Fruit fly (Drosophila melanogaster): ENCODE data around the gene spd-2.

spd-2 gene

dm6 chr3L:16572208-16572607 lies 22.6 kb downstream of the spd-2 start:
- TF ChIP-seq Hr96 (GFP tag; optimal IDR thresholded peaks at IDR 0.05) (no peak), CG11617 (GFP tag; optimal IDR thresholded peaks at IDR 0.05) (no peak), Mnt (GFP tag; optimal IDR thresholded peaks at IDR 0.05) (peak; percentile 22), tj (GFP tag; optimal IDR thresholded peaks at IDR 0.05) (no peak), CG12768 (GFP tag; optimal IDR thresholded peaks at IDR 0.05) (peak; percentile 33), CG14711 (tag; optimal IDR thresholded peaks at IDR 0.05) (no peak), kay (GFP tag; ENCODE audit: borderline replicate concordance) (peak; percentile 60), CG7045 (GFP tag; optimal IDR thresholded peaks at IDR 0.05) (no peak), CG1620 (GFP tag; optimal IDR thresholded peaks at IDR 0.05) (no peak), toe (GFP tag; optimal IDR thresholded peaks at IDR 0.05) (no peak), CG33017 (tag; optimal IDR thresholded peaks at IDR 0.05) (no peak), cnc (optimal IDR thresholded peaks at IDR 0.05) (no peak), CG5204 (GFP tag; optimal IDR thresholded peaks at IDR 0.05) (no peak), bab1 (GFP tag; optimal IDR thresholded peaks at IDR 0.05) (no peak), cic (GFP tag; optimal IDR thresholded peaks at IDR 0.05) (no peak), Crg-1 (GFP tag; optimal IDR thresholded peaks at IDR 0.05) (no peak), CG7101 (tag; optimal IDR thresholded peaks at IDR 0.05) (no peak), pad (GFP tag; optimal IDR thresholded peaks at IDR 0.05) (peak; percentile 11)

dm6 chr3L:16571739-16572063 lies 23.1 kb downstream of the spd-2 start:
- peak; percentile 89 for TF ChIP-seq tj (GFP tag; optimal IDR thresholded peaks at IDR 0.05)
- TF ChIP-seq Crg-1 (GFP tag; optimal IDR thresholded peaks at IDR 0.05) = no peak
- TF ChIP-seq Hr96 (GFP tag; optimal IDR thresholded peaks at IDR 0.05) = no peak

- TF ChIP-seq CG1620 (GFP tag; optimal IDR thresholded peaks at IDR 0.05) (no peak), kay (GFP tag; ENCODE audit: borderline replicate concordance) (peak; percentile 19), toe (GFP tag; optimal IDR thresholded peaks at IDR 0.05) (no peak)
Observed at dm6 chr3L:16571014-16571738, 23.6 kb downstream of the spd-2 start.

- TF ChIP-seq cnc (optimal IDR thresholded peaks at IDR 0.05) (no peak), CG12768 (GFP tag; optimal IDR thresholded peaks at IDR 0.05) (no peak), pad (GFP tag; optimal IDR thresholded peaks at IDR 0.05) (no peak), tj (GFP tag; optimal IDR thresholded peaks at IDR 0.05) (no peak), Mnt (GFP tag; optimal IDR thresholded peaks at IDR 0.05) (no peak), ovo (GFP tag; optimal IDR thresholded peaks at IDR 0.05) (no peak), CG7101 (tag; optimal IDR thresholded peaks at IDR 0.05) (no peak), Hr96 (GFP tag; optimal IDR thresholded peaks at IDR 0.05) (no peak), CG14711 (tag; optimal IDR thresholded peaks at IDR 0.05) (no peak), CG33017 (tag; optimal IDR thresholded peaks at IDR 0.05) (no peak), CG1620 (GFP tag; optimal IDR thresholded peaks at IDR 0.05) (no peak)
Observed at dm6 chr3L:16569456-16569855, 25.4 kb downstream of the spd-2 start.

- TF ChIP-seq tj (GFP tag; optimal IDR thresholded peaks at IDR 0.05) (no peak), pad (GFP tag; optimal IDR thresholded peaks at IDR 0.05) (no peak)
Observed at dm6 chr3L:16567495-16567894, 27.3 kb downstream of the spd-2 start.

- no peak for TF ChIP-seq cic (GFP tag; optimal IDR thresholded peaks at IDR 0.05)
- TF ChIP-seq Crg-1 (GFP tag; optimal IDR thresholded peaks at IDR 0.05) = no peak
- no peak for TF ChIP-seq pad (GFP tag; optimal IDR thresholded peaks at IDR 0.05)
- no peak for TF ChIP-seq ovo (GFP tag; optimal IDR thresholded peaks at IDR 0.05)
- TF ChIP-seq cnc (optimal IDR thresholded peaks at IDR 0.05) = no peak
- no peak for TF ChIP-seq CG14711 (tag; optimal IDR thresholded peaks at IDR 0.05)
- no peak for TF ChIP-seq kay (GFP tag; ENCODE audit: borderline replicate concordance)
- no peak for TF ChIP-seq CG12768 (GFP tag; optimal IDR thresholded peaks at IDR 0.05)
- no peak for TF ChIP-seq CG7101 (tag; optimal IDR thresholded peaks at IDR 0.05)
- TF ChIP-seq Clk (GFP tag; optimal IDR thresholded peaks at IDR 0.05) = no peak
- no peak for TF ChIP-seq bab1 (GFP tag; optimal IDR thresholded peaks at IDR 0.05)
- TF ChIP-seq CG33017 (tag; optimal IDR thresholded peaks at IDR 0.05) = no peak
- no peak for TF ChIP-seq CG1620 (GFP tag; optimal IDR thresholded peaks at IDR 0.05)
- TF ChIP-seq toe (GFP tag; optimal IDR thresholded peaks at IDR 0.05) = no peak
- no peak for TF ChIP-seq CG5204 (GFP tag; optimal IDR thresholded peaks at IDR 0.05)
- no peak for TF ChIP-seq tj (GFP tag; optimal IDR thresholded peaks at IDR 0.05)
- TF ChIP-seq Hr96 (GFP tag; optimal IDR thresholded peaks at IDR 0.05) = no peak
- no peak for TF ChIP-seq CG7045 (GFP tag; optimal IDR thresholded peaks at IDR 0.05)
Observed at dm6 chr3L:16566700-16567221, 28.1 kb downstream of the spd-2 start, which contains the start of gene UQCR-6.4L. TSS of gene UQCR-6.4L (plus strand) at chr3L:16566750.

- no peak for TF ChIP-seq ovo (GFP tag; optimal IDR thresholded peaks at IDR 0.05)
- TF ChIP-seq CG33017 (tag; optimal IDR thresholded peaks at IDR 0.05) = no peak
- TF ChIP-seq Mnt (GFP tag; optimal IDR thresholded peaks at IDR 0.05) = no peak
- no peak for TF ChIP-seq Crg-1 (GFP tag; optimal IDR thresholded peaks at IDR 0.05)
- no peak for TF ChIP-seq cic (GFP tag; optimal IDR thresholded peaks at IDR 0.05)
- TF ChIP-seq CG14711 (tag; optimal IDR thresholded peaks at IDR 0.05) = no peak
- no peak for TF ChIP-seq kay (GFP tag; ENCODE audit: borderline replicate concordance)
- TF ChIP-seq CG11617 (GFP tag; optimal IDR thresholded peaks at IDR 0.05) = no peak
- no peak for TF ChIP-seq cnc (optimal IDR thresholded peaks at IDR 0.05)
- no peak for TF ChIP-seq tj (GFP tag; optimal IDR thresholded peaks at IDR 0.05)
- no peak for TF ChIP-seq CG7101 (tag; optimal IDR thresholded peaks at IDR 0.05)
- TF ChIP-seq bab1 (GFP tag; optimal IDR thresholded peaks at IDR 0.05) = no peak
- TF ChIP-seq pad (GFP tag; optimal IDR thresholded peaks at IDR 0.05) = no peak
- TF ChIP-seq Clk (GFP tag; optimal IDR thresholded peaks at IDR 0.05) = no peak
- TF ChIP-seq CG12768 (GFP tag; optimal IDR thresholded peaks at IDR 0.05) = no peak
Observed at dm6 chr3L:16566093-16566492, 28.7 kb downstream of the spd-2 start.

Data from whole organism, adult.